Worm (Caenorhabditis elegans) whole organism, L4 larva: ENCODE measurements around the gene str-231.

Experiments used
- aha-1 ChIP-seq: fragments of 150-350 bp; peaks from one replicate; lab custom pipeline; 2014; ENCODE audit warnings: missing biosample characterization, missing genetic modification characterization
- aly-2 ChIP-seq: sonication (generic microtip); optimal IDR thresholded peaks from 2 replicates; lab custom pipeline; 2018; ENCODE audit warnings: missing biosample characterization, missing genetic modification characterization
- egl-27 ChIP-seq: sonication (generic microtip); optimal IDR thresholded peaks from 3 replicates; lab custom pipeline; 2017; ENCODE audit warnings: missing biosample characterization, missing genetic modification reagents, missing genetic modification characterization
- jun-1 ChIP-seq: fragments of 150-350 bp; optimal IDR thresholded peaks from 2 replicates; lab custom pipeline; 2014; ENCODE audit warnings: missing biosample characterization, missing genetic modification reagents, missing genetic modification characterization
- lin-13 ChIP-seq: fragments of 150-350 bp; optimal IDR thresholded peaks from 2 replicates; lab custom pipeline; 2014; ENCODE audit warnings: missing biosample characterization, missing genetic modification reagents, missing genetic modification characterization
- lin-39 ChIP-seq: fragments of 150-350 bp; optimal IDR thresholded peaks from 2 replicates; lab custom pipeline; 2014; ENCODE audit warnings: missing biosample characterization, missing genetic modification reagents, missing genetic modification characterization
- nhr-11 ChIP-seq: fragments of 150-350 bp; optimal IDR thresholded peaks from 2 replicates; lab custom pipeline; 2014; ENCODE audit warnings: missing biosample characterization, missing genetic modification characterization
- nhr-237 ChIP-seq: sonication (generic microtip); optimal IDR thresholded peaks from 2 replicates; lab custom pipeline; 2017; ENCODE audit warnings: missing biosample characterization, missing genetic modification characterization
- set-16 ChIP-seq: fragments of 200-800 bp; sonication (Bioruptor generic); IDR thresholded peaks from 2 replicates; pipeline ENCODE4 v1.3.6; 2022; ENCODE audit warnings: missing genetic modification reagents, missing genetic modification characterization, missing compliant biosample characterization
- skn-1 ChIP-seq: fragments of 150-350 bp; optimal IDR thresholded peaks from 2 replicates; lab custom pipeline; 2014; ENCODE audit warnings: missing biosample characterization, missing genetic modification characterization
- snpc-4 ChIP-seq: fragments of 150-350 bp; optimal IDR thresholded peaks from 2 replicates; lab custom pipeline; 2014; ENCODE audit warnings: missing biosample characterization, missing genetic modification characterization
- tag-97 ChIP-seq: fragments of 200-800 bp; sonication (Bioruptor generic); IDR thresholded peaks from 2 replicates; pipeline ENCODE4 v1.3.6; 2022; ENCODE audit warnings: missing genetic modification characterization, missing compliant biosample characterization
- unc-62 ChIP-seq, 3 experiments: fragments of 150-350 bp in 1 of 3; sonication (generic microtip); optimal IDR thresholded peaks in 2 of 3; peaks in 1 of 3; 1 replicate in 1 of 3; 2 replicates in 2 of 3; lab custom pipeline; 2014 to 2017; ENCODE audit warnings: missing biosample characterization in 3 of 3, missing genetic modification characterization in 3 of 3, missing genetic modification reagents in 3 of 3, missing genotype in 1 of 3

- TF ChIP-seq nhr-11 (no peak), aly-2 (tag; lab: Kevin White, UChicago) (no peak), aha-1 (tag; lab: Kevin White, UChicago) (peak; percentile 15), nhr-237 (no peak), unc-62 (GFP tag; optimal IDR thresholded peaks at IDR 0.05 in 1 of 2; lab: Kevin White, UChicago) (no peak), unc-62 (tag; optimal IDR thresholded peaks at IDR 0.05; lab: Kevin White, UChicago) (no peak), lin-39 (tag; lab: Kevin White, UChicago) (no peak), lin-13 (GFP tag; lab: Kevin White, UChicago) (no peak), snpc-4 (tag; lab: Kevin White, UChicago) (no peak), set-16 (GFP tag; lab: Robert Waterston, UW) (no peak), tag-97 (GFP tag; lab: Robert Waterston, UW) (no peak), skn-1 (tag; lab: Kevin White, UChicago) (no peak), egl-27 (tag; lab: Kevin White, UChicago) (no peak), jun-1 (tag; lab: Kevin White, UChicago) (no peak)
Observed at ce11 chrV:15988074-15988473, 19.3 kb downstream of the str-231 start, which contains the start of gene F36G9.15.
